Fruit fly (Drosophila melanogaster) whole organism, pupa: ENCODE measurements around the gene mAChR-C.

Source experiments
- CG10348 ChIP-seq: fragments of 200-800 bp; sonication (Bioruptor generic); IDR thresholded peaks from 2 replicates; pipeline ENCODE4 v1.3.6; 2022; ENCODE audit warnings: missing biosample characterization, missing genetic modification characterization
- CG14655 ChIP-seq: fragments of 200-800 bp; sonication (Bioruptor generic); optimal IDR thresholded peaks from 3 replicates; lab custom pipeline; 2017; ENCODE audit warnings: mild to moderate bottlenecking, missing biosample characterization, missing genetic modification reagents, missing genetic modification characterization
- CG15710 ChIP-seq: fragments of 200-800 bp; sonication (Bioruptor generic); optimal IDR thresholded peaks from 2 replicates; lab custom pipeline; 2018; ENCODE audit warnings: missing biosample characterization, mild to moderate bottlenecking, missing genetic modification characterization, moderate library complexity
- CG17806 ChIP-seq: fragments of 200-800 bp; sonication (Bioruptor generic); optimal IDR thresholded peaks from 2 replicates; lab custom pipeline; 2018; ENCODE audit warnings: missing biosample characterization, mild to moderate bottlenecking, missing genetic modification characterization, moderate library complexity
- CG32121 ChIP-seq: fragments of 200-800 bp; sonication (Bioruptor generic); IDR thresholded peaks from 2 replicates; pipeline ENCODE4 v1.3.6; 2022; ENCODE audit warnings: missing biosample characterization, missing genetic modification characterization
- CG8159 ChIP-seq: fragments of 200-800 bp; sonication (Bioruptor generic); optimal IDR thresholded peaks from 3 replicates; lab custom pipeline; 2018; ENCODE audit warnings: missing biosample characterization, mild to moderate bottlenecking, missing genetic modification characterization, moderate library complexity
- CG8301 ChIP-seq: fragments of 200-800 bp; sonication (Bioruptor generic); optimal IDR thresholded peaks from 2 replicates; lab custom pipeline; 2018; ENCODE audit warnings: missing biosample characterization, mild to moderate bottlenecking, missing genetic modification characterization
- EcR ChIP-seq: fragments of 200-800 bp; sonication (Bioruptor generic); optimal IDR thresholded peaks from 3 replicates; lab custom pipeline; 2019; ENCODE audit warnings: missing biosample characterization, missing genetic modification characterization, mild to moderate bottlenecking, moderate library complexity, missing genetic modification reagents
- Ets98B ChIP-seq: fragments of 200-800 bp; sonication (Bioruptor generic); IDR thresholded peaks from 2 replicates; pipeline ENCODE4 v1.3.6; 2022; ENCODE audit warnings: missing biosample characterization, missing genetic modification characterization
- Pif1A ChIP-seq: fragments of 200-800 bp; sonication (Bioruptor generic); optimal IDR thresholded peaks from 3 replicates; lab custom pipeline; 2016; ENCODE audit warnings: missing biosample characterization, missing genetic modification characterization
- Pif1B ChIP-seq: fragments of 200-800 bp; sonication (Bioruptor generic); optimal IDR thresholded peaks from 3 replicates; lab custom pipeline; 2016; ENCODE audit warnings: missing biosample characterization, missing genetic modification characterization
- Snoo ChIP-seq: fragments of 200-800 bp; sonication (Bioruptor generic); optimal IDR thresholded peaks from 3 replicates; lab custom pipeline; 2017; ENCODE audit warnings: missing biosample characterization, mild to moderate bottlenecking, missing genetic modification characterization, inconsistent platforms
- gl ChIP-seq: fragments of 200-800 bp; sonication (Bioruptor generic); optimal IDR thresholded peaks from 2 replicates; lab custom pipeline; 2018; ENCODE audit warnings: missing biosample characterization, mild to moderate bottlenecking, missing genetic modification characterization
- rn ChIP-seq: fragments of 200-800 bp; sonication (Bioruptor generic); IDR thresholded peaks from 2 replicates; pipeline ENCODE4 v1.3.6; 2022; ENCODE audit warnings: missing biosample characterization, missing genetic modification characterization

- TF ChIP-seq EcR (GFP tag; lab: Kevin White, UChicago), result no peak
- no peak for TF ChIP-seq CG8301
- TF ChIP-seq CG17806 (tag; lab: Kevin White, UChicago), result no peak
- TF ChIP-seq Pif1A, result no peak
- no peak for TF ChIP-seq CG10348 (GFP tag; lab: Robert Waterston, UW)
- TF ChIP-seq gl (tag; lab: Kevin White, UChicago), result no peak
- TF ChIP-seq CG32121 (GFP tag; lab: Robert Waterston, UW), result no peak
- TF ChIP-seq CG8159 (tag; lab: Kevin White, UChicago), result no peak
- TF ChIP-seq Pif1B (GFP tag; lab: Kevin White, UChicago), result no peak
- no peak for TF ChIP-seq CG14655 (GFP tag; lab: Kevin White, UChicago)
- no peak for TF ChIP-seq Snoo (tag; lab: Kevin White, UChicago)
- no peak for TF ChIP-seq rn
- no peak for TF ChIP-seq CG15710 (tag; lab: Kevin White, UChicago)
- no peak for TF ChIP-seq Ets98B
Measured at dm6 chrX:6875773-6876172, 43.3 kb upstream of the mAChR-C start.
